Fruit fly (Drosophila melanogaster) whole organism: Measurements from ENCODE around the gene slow.

Source experiments
- CG8478 ChIP-seq: fragments of >200 bp; optimal IDR thresholded peaks from 2 replicates; lab custom pipeline; 2018; ENCODE audit warnings: inconsistent platforms
- EcR ChIP-seq, 2 experiments: fragments of >200 bp; optimal IDR thresholded peaks; 2 replicates each; lab custom pipeline; 2017; ENCODE audit warnings: missing biosample characterization in 2 of 2, missing genetic modification characterization in 2 of 2, missing genetic modification reagents in 2 of 2
- psq ChIP-seq: fragments of >200 bp; optimal IDR thresholded peaks from 2 replicates; lab custom pipeline; 2017
- usp ChIP-seq: fragments of >200 bp; optimal IDR thresholded peaks from 2 replicates; lab custom pipeline; 2017; ENCODE audit warnings: missing biosample characterization, missing genetic modification characterization, mixed read lengths

dm6 chr3L:4357705-4358131 is 26.5 kb upstream of the slow start:
- TF ChIP-seq psq (lab: Kevin White, UChicago) (no peak), CG8478 (lab: Kevin White, UChicago) (no peak), usp (GFP tag; lab: Kevin White, UChicago) (no peak), EcR (GFP tag; optimal IDR thresholded peaks at IDR 0.05; lab: Kevin White, UChicago) (no peak)
